ENCODE assay signal across 2 worm cellular contexts in genomic region chrII:4374885-4375284, ce11.
A peak's percentile ranks its signal among the peaks of the same experiment; 100 is the strongest.
TF ChIP-seq lines count a peak whose summit lies in the region.

No protein-coding gene starts in this region.

TF ChIP-seq in whole organism, L4 larva, 104 proteins besides CTCF, POLR2A, EP300 and RAD21:
- TF ChIP-seq R02D3.7 (tag; optimal IDR thresholded peaks at IDR 0.05; lab: Kevin White, UChicago) (no peak), D1046.2 (GFP tag; IDR thresholded peaks at IDR 0.05; lab: Robert Waterston, UW) (0 out of 2 replicates have a peak, but pooled peaks have one; percentile 29)

TF ChIP-seq in whole organism, young adult, 124 proteins besides CTCF, POLR2A, EP300 and RAD21:
- TF ChIP-seq Y79H2A.3 (GFP tag; conservative IDR thresholded peaks at IDR 0.05; lab: Robert Waterston, UW) (no peak), rpc-1 (optimal IDR thresholded peaks at IDR 0.05; lab: Kevin White, UChicago) (no peak), rpc-1 (tag; optimal IDR thresholded peaks at IDR 0.05; lab: Kevin White, UChicago) (no peak), F22D6.2 (tag; optimal IDR thresholded peaks at IDR 0.05; lab: Kevin White, UChicago) (no peak), ets-4 (GFP tag; optimal IDR thresholded peaks at IDR 0.05; lab: Kevin White, UChicago) (no peak), D2030.7 (GFP tag; IDR thresholded peaks at IDR 0.05; lab: Robert Waterston, UW) (peak; percentile 29; the same call in 1 of the 2 replicates), madf-6 (GFP tag; IDR thresholded peaks at IDR 0.05; lab: Robert Waterston, UW) (peak; percentile 88), lin-54 (GFP tag; optimal IDR thresholded peaks at IDR 0.05; lab: Kevin White, UChicago) (peak; percentile 28), efl-1 (GFP tag; optimal IDR thresholded peaks at IDR 0.05; lab: Kevin White, UChicago) (peak; percentile 72), snpc-1.1 (tag; optimal IDR thresholded peaks at IDR 0.05; lab: Kevin White, UChicago; ENCODE audit: insufficient read depth) (no peak), F33H1.4 (GFP tag; IDR thresholded peaks at IDR 0.05; lab: Robert Waterston, UW) (peak; percentile 54), xnd-1 (tag; optimal IDR thresholded peaks at IDR 0.05; lab: Kevin White, UChicago) (peak; percentile 64), lsl-1 (GFP tag; optimal IDR thresholded peaks at IDR 0.05; lab: Kevin White, UChicago) (peak; percentile 59), madf-8 (GFP tag; conservative IDR thresholded peaks at IDR 0.05; lab: Robert Waterston, UW) (peak; percentile 76), ceh-91 (GFP tag; IDR thresholded peaks at IDR 0.05; lab: Robert Waterston, UW) (peak; percentile 68)
